Worm (Caenorhabditis elegans) whole organism, L1 larva: ENCODE results near the gene sulp-7.

Experiments
- C34B4.2 ChIP-seq: sonication (generic microtip); optimal IDR thresholded peaks from 2 replicates; lab custom pipeline; 2017; ENCODE audit warnings: mild to moderate bottlenecking, missing genetic modification characterization, missing compliant biosample characterization
- ceh-82 ChIP-seq, 3 experiments: fragments of 150-350 bp in 1 of 3; sonication (generic microtip) in 2 of 3; optimal IDR thresholded peaks; 2 replicates each; lab custom pipeline; 2014 to 2017; ENCODE audit warnings: missing biosample characterization in 3 of 3, missing genetic modification characterization in 3 of 3
- fos-1 ChIP-seq: fragments of 150-350 bp; optimal IDR thresholded peaks from 2 replicates; lab custom pipeline; 2014; ENCODE audit warnings: missing biosample characterization, missing genetic modification characterization
- hpl-2 ChIP-seq: fragments of 150-350 bp; optimal IDR thresholded peaks from 2 replicates; lab custom pipeline; 2014; ENCODE audit warnings: missing biosample characterization, missing genetic modification reagents, missing genetic modification characterization
- lin-39 ChIP-seq: fragments of 150-350 bp; optimal IDR thresholded peaks from 2 replicates; lab custom pipeline; 2014; ENCODE audit warnings: missing biosample characterization, missing genetic modification reagents, missing genetic modification characterization
- nhr-11 ChIP-seq: fragments of 150-350 bp; optimal IDR thresholded peaks from 2 replicates; lab custom pipeline; 2014; ENCODE audit warnings: missing biosample characterization, missing genetic modification characterization
- unc-62 ChIP-seq: fragments of 150-350 bp; optimal IDR thresholded peaks from 2 replicates; lab custom pipeline; 2014; ENCODE audit warnings: missing biosample characterization, missing genetic modification reagents, missing genetic modification characterization
- unc-86 ChIP-seq: sonication (generic microtip); optimal IDR thresholded peaks from 2 replicates; lab custom pipeline; 2016; ENCODE audit warnings: missing genetic modification characterization, missing compliant biosample characterization
- zag-1 ChIP-seq: fragments of 150-350 bp; optimal IDR thresholded peaks from 2 replicates; lab custom pipeline; 2014; ENCODE audit warnings: missing biosample characterization, missing genetic modification characterization

- no peak for TF ChIP-seq C34B4.2
- TF ChIP-seq zag-1 (tag; lab: Kevin White, UChicago): no peak
- no peak for TF ChIP-seq hpl-2 (GFP tag; lab: Kevin White, UChicago)
- no peak for TF ChIP-seq fos-1 (tag; lab: Kevin White, UChicago)
- TF ChIP-seq unc-86 (tag; lab: Kevin White, UChicago): no peak
- TF ChIP-seq ceh-82 (tag; optimal IDR thresholded peaks at IDR 0.05; lab: Kevin White, UChicago): no peak
- TF ChIP-seq unc-62: no peak
- TF ChIP-seq lin-39 (tag; lab: Kevin White, UChicago): no peak
- no peak for TF ChIP-seq nhr-11 (tag; lab: Kevin White, UChicago)
Observed at ce11 chrX:11032412-11032811, 48.1 kb upstream of the sulp-7 start.
